Worm (Caenorhabditis elegans) whole organism, young adult: Measurements from ENCODE around the gene B0545.4.

Source experiments
- F22D6.2 ChIP-seq: sonication (generic microtip); optimal IDR thresholded peaks from 2 replicates; lab custom pipeline; 2016; ENCODE audit warnings: mild to moderate bottlenecking, missing genetic modification characterization, missing compliant biosample characterization
- F55B11.4 ChIP-seq: sonication (generic microtip); optimal IDR thresholded peaks from 2 replicates; lab custom pipeline; 2016; ENCODE audit warnings: missing compliant biosample characterization, missing genetic modification characterization, borderline replicate concordance; ENCODE audit not compliant: insufficient read depth
- Y67H2A.10 ChIP-seq: fragments of 200-800 bp; sonication (Bioruptor generic); conservative IDR thresholded peaks from 2 replicates; pipeline ENCODE4 v1.3.6; 2022; ENCODE audit warnings: missing genetic modification reagents, missing genetic modification characterization, missing compliant biosample characterization
- Y79H2A.3 ChIP-seq: fragments of 200-800 bp; sonication (Bioruptor generic); conservative IDR thresholded peaks from 2 replicates; pipeline ENCODE4 v1.3.6; 2022; ENCODE audit warnings: missing genetic modification reagents, missing genetic modification characterization, missing compliant biosample characterization
- atf-7 ChIP-seq: sonication (generic microtip); optimal IDR thresholded peaks from 2 replicates; lab custom pipeline; 2017; ENCODE audit warnings: mild to moderate bottlenecking, missing genetic modification characterization, missing compliant biosample characterization
- ceh-27 ChIP-seq: fragments of 200-800 bp; sonication (Bioruptor generic); optimal IDR thresholded peaks from 2 replicates; lab custom pipeline; 2018; ENCODE audit warnings: mild to moderate bottlenecking, missing genetic modification characterization, moderate library complexity, missing compliant biosample characterization
- lir-1 ChIP-seq: fragments of 200-800 bp; sonication (Bioruptor generic); conservative IDR thresholded peaks from 2 replicates; pipeline ENCODE4 v1.3.6; 2022; ENCODE audit warnings: missing genetic modification reagents, missing genetic modification characterization, missing compliant biosample characterization
- nfyb-1 ChIP-seq: fragments of 200-800 bp; sonication (Bioruptor generic); IDR thresholded peaks from 2 replicates; pipeline ENCODE4 v1.3.6; 2022; ENCODE audit warnings: missing genetic modification reagents, missing genetic modification characterization, missing compliant biosample characterization
- pha-4 ChIP-seq: fragments of 150-350 bp; sonication (generic microtip); optimal IDR thresholded peaks from 2 replicates; lab custom pipeline; 2014; ENCODE audit warnings: missing biosample characterization, missing genetic modification reagents, missing genetic modification characterization
- unc-130 ChIP-seq: sonication (generic microtip); optimal IDR thresholded peaks from 2 replicates; lab custom pipeline; 2016; ENCODE audit warnings: missing genetic modification reagents, missing genetic modification characterization, missing compliant biosample characterization
- unc-62 ChIP-seq: fragments of 150-350 bp; optimal IDR thresholded peaks from 2 replicates; lab custom pipeline; 2014; ENCODE audit warnings: missing biosample characterization, missing genetic modification reagents, missing genetic modification characterization
- ztf-18 ChIP-seq: sonication (generic microtip); optimal IDR thresholded peaks from 2 replicates; lab custom pipeline; 2016; ENCODE audit warnings: missing genotype, mild to moderate bottlenecking, missing genetic modification characterization, missing compliant biosample characterization

ce11 chrIV:81428-81827 is 27.8 kb downstream of the B0545.4 start:
- TF ChIP-seq ceh-27 (no peak), lir-1 (GFP tag; lab: Robert Waterston, UW) (no peak), nfyb-1 (GFP tag; lab: Robert Waterston, UW) (no peak), pha-4 (no peak), F55B11.4 (tag; lab: Kevin White, UChicago) (no peak), F22D6.2 (tag; lab: Kevin White, UChicago) (no peak), unc-62 (GFP tag; lab: Kevin White, UChicago) (no peak), Y79H2A.3 (GFP tag; lab: Robert Waterston, UW) (no peak), atf-7 (tag; lab: Kevin White, UChicago) (no peak), unc-130 (GFP tag; lab: Kevin White, UChicago) (no peak), ztf-18 (tag; lab: Kevin White, UChicago) (no peak), Y67H2A.10 (GFP tag; lab: Robert Waterston, UW) (no peak)
